Worm (Caenorhabditis elegans) whole organism, L1 larva: ENCODE data around the gene Y26G10.1.

ENCODE experiments used
- egl-27 ChIP-seq, 2 experiments: fragments of 150-350 bp in 1 of 2; sonication (generic microtip); optimal IDR thresholded peaks; 3 replicates each; lab custom pipeline; 2017 to 2018; ENCODE audit warnings: missing biosample characterization in 2 of 2, missing genetic modification characterization in 2 of 2, missing genetic modification reagents in 2 of 2
- elt-2 ChIP-seq: sonication (generic microtip); optimal IDR thresholded peaks from 2 replicates; lab custom pipeline; 2016; ENCODE audit warnings: missing genetic modification characterization, mild to moderate bottlenecking, inconsistent platforms, missing compliant biosample characterization, missing genetic modification reagents
- snpc-4 ChIP-seq: fragments of 150-350 bp; optimal IDR thresholded peaks from 2 replicates; lab custom pipeline; 2014; ENCODE audit warnings: missing biosample characterization, missing genetic modification characterization
- sox-4 ChIP-seq: sonication (generic microtip); optimal IDR thresholded peaks from 2 replicates; lab custom pipeline; 2016; ENCODE audit warnings: missing genetic modification characterization, missing compliant biosample characterization

ce11 chrV:17662260-17662659 lies 33.4 kb downstream of the Y26G10.1 start:
- TF ChIP-seq egl-27 (tag; optimal IDR thresholded peaks at IDR 0.05; lab: Kevin White, UChicago) (no peak), snpc-4 (tag; lab: Kevin White, UChicago) (no peak), elt-2 (tag; lab: Kevin White, UChicago) (peak; percentile 93), sox-4 (tag; lab: Kevin White, UChicago) (no peak)
